Worm (Caenorhabditis elegans) whole organism, midembryonic: ENCODE data around the gene pqn-16.

Source experiments
- T22C8.4 ChIP-seq: fragments of 200-800 bp; sonication (Bioruptor generic); IDR thresholded peaks from 2 replicates; pipeline ENCODE4 v1.3.6; 2022; ENCODE audit warnings: missing genetic modification characterization, missing compliant biosample characterization
- cog-1 ChIP-seq: sonication (generic microtip); optimal IDR thresholded peaks from 2 replicates; lab custom pipeline; 2016; ENCODE audit warnings: missing genetic modification characterization, missing compliant biosample characterization
- flt-1 ChIP-seq: fragments of 200-800 bp; sonication (Bioruptor generic); IDR thresholded peaks from 2 replicates; pipeline ENCODE4 v1.3.6; 2022; ENCODE audit warnings: missing genetic modification characterization, missing compliant biosample characterization
- ref-1 ChIP-seq: fragments of 200-800 bp; sonication (Bioruptor generic); conservative IDR thresholded peaks from 2 replicates; pipeline ENCODE4 v1.3.6; 2022; ENCODE audit warnings: missing genetic modification reagents, missing genetic modification characterization, missing compliant biosample characterization
- ztf-23 ChIP-seq: fragments of 200-800 bp; sonication (Bioruptor generic); IDR thresholded peaks from 2 replicates; pipeline ENCODE4 v1.3.6; 2022; ENCODE audit warnings: missing genetic modification reagents, missing genetic modification characterization, missing compliant biosample characterization
- ztf-29 ChIP-seq: fragments of 200-800 bp; sonication (Bioruptor generic); IDR thresholded peaks from 2 replicates; pipeline ENCODE4 v1.3.6; 2022; ENCODE audit warnings: missing genetic modification reagents, missing genetic modification characterization, missing compliant biosample characterization

- TF ChIP-seq flt-1 (no peak), T22C8.4 (GFP tag; lab: Robert Waterston, UW) (no peak), cog-1 (tag; lab: Kevin White, UChicago) (no peak), ztf-29 (no peak), ref-1 (no peak), ztf-23 (GFP tag; lab: Robert Waterston, UW) (no peak)
Observed at ce11 chrV:9186028-9186427, 12.1 kb downstream of the pqn-16 start.
